Worm (Caenorhabditis elegans): Measurements from ENCODE around the gene srt-63.

DNA sequence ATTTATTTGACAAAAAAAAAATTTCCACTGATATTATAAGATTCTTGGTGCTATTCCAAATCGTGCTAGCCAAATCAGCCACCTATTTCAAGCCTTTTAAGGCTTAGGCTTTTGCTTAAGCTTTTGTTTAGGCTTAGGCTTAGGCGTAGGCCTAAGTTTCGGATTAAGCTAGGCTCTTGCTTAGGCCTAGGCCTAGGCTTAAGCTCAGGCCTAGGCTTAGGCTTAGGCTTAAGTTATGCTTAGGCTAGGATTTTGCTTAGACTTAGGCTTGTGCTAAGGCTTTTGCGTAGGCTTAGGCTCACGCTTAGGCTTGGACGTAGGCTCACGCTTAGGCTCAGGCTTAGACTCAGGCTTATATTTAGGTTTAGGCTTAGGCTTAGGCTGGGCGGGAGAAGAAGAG is 25.8 kb downstream of the srt-63 start:
- TF ChIP-seq him-1 (tag; optimal IDR thresholded peaks at IDR 0.05) (no peak), dao-5 (tag; optimal IDR thresholded peaks at IDR 0.05) (no peak), W03F9.2 (tag; optimal IDR thresholded peaks at IDR 0.05) (no peak)

Measured in whole organism, L4/young adult.